Worm (Caenorhabditis elegans) whole organism, L3 larva: ENCODE measurements around the gene C14A11.6.

Source experiments
- R02D3.7 ChIP-seq: fragments of 150-350 bp; optimal IDR thresholded peaks from 2 replicates; lab custom pipeline; 2014; ENCODE audit warnings: missing biosample characterization, missing genetic modification characterization
- ama-1 ChIP-seq: fragments of 150-350 bp; optimal IDR thresholded peaks from 2 replicates; lab custom pipeline; 2018
- elt-2 ChIP-seq: sonication (generic microtip); optimal IDR thresholded peaks from 2 replicates; lab custom pipeline; 2016; ENCODE audit warnings: missing genetic modification reagents, mild to moderate bottlenecking, missing genetic modification characterization, missing compliant biosample characterization
- fkh-10 ChIP-seq: sonication (generic microtip); optimal IDR thresholded peaks from 2 replicates; lab custom pipeline; 2017; ENCODE audit warnings: missing biosample characterization, missing genetic modification reagents, missing genetic modification characterization
- jun-1 ChIP-seq: fragments of 150-350 bp; optimal IDR thresholded peaks from 2 replicates; lab custom pipeline; 2014; ENCODE audit warnings: missing biosample characterization, missing genetic modification reagents, missing genetic modification characterization
- lin-15B ChIP-seq: fragments of 150-350 bp; optimal IDR thresholded peaks from 2 replicates; lab custom pipeline; 2014; ENCODE audit warnings: missing biosample characterization, missing genetic modification characterization
- nfya-1 ChIP-seq: sonication (generic microtip); optimal IDR thresholded peaks from 2 replicates; lab custom pipeline; 2017; ENCODE audit warnings: missing genetic modification characterization, mild to moderate bottlenecking, missing compliant biosample characterization, antibody characterized with exemption, moderate library complexity; ENCODE audit not compliant: insufficient read depth
- nhr-25 ChIP-seq: sonication (generic microtip); optimal IDR thresholded peaks from 2 replicates; lab custom pipeline; 2017; ENCODE audit warnings: missing biosample characterization, missing genetic modification characterization
- nhr-67 ChIP-seq: fragments of 150-350 bp; optimal IDR thresholded peaks from 2 replicates; lab custom pipeline; 2014; ENCODE audit warnings: missing biosample characterization, missing genetic modification characterization
- nhr-76 ChIP-seq: fragments of 150-350 bp; sonication (generic microtip); optimal IDR thresholded peaks from 5 replicates; lab custom pipeline; 2014; ENCODE audit warnings: missing biosample characterization, missing genetic modification characterization
- pha-4 ChIP-seq: fragments of 150-350 bp; optimal IDR thresholded peaks from 2 replicates; lab custom pipeline; 2014; ENCODE audit warnings: missing biosample characterization, missing genetic modification reagents, missing genetic modification characterization
- tbx-2 ChIP-seq: sonication (generic microtip); optimal IDR thresholded peaks from 2 replicates; lab custom pipeline; 2016; ENCODE audit warnings: mild to moderate bottlenecking, missing genetic modification characterization, missing compliant biosample characterization
- ztf-11 ChIP-seq: fragments of 150-350 bp; optimal IDR thresholded peaks from 2 replicates; lab custom pipeline; 2014; ENCODE audit warnings: missing biosample characterization, missing genetic modification characterization
- ztf-4 ChIP-seq: fragments of 150-350 bp; optimal IDR thresholded peaks from 2 replicates; lab custom pipeline; 2014; ENCODE audit warnings: missing biosample characterization, missing genetic modification characterization

ce11 chrX:2838619-2839018 lies 24.7 kb upstream of the C14A11.6 start:
- no peak for TF ChIP-seq ztf-4
- no peak for TF ChIP-seq lin-15B (tag; lab: Kevin White, UChicago)
- no peak for TF ChIP-seq nfya-1
- no peak for TF ChIP-seq pha-4 (tag; lab: Kevin White, UChicago)
- no peak for TF ChIP-seq nhr-67
- TF ChIP-seq nhr-25, result no peak
- no peak for TF ChIP-seq nhr-76 (tag; lab: Kevin White, UChicago)
- TF ChIP-seq ztf-11 (tag; lab: Kevin White, UChicago), result no peak
- no peak for TF ChIP-seq ama-1 (lab: Kevin White, UChicago)
- no peak for TF ChIP-seq tbx-2
- TF ChIP-seq elt-2 (tag; lab: Kevin White, UChicago), result peak; percentile 89
- TF ChIP-seq R02D3.7, result no peak
- no peak for TF ChIP-seq fkh-10 (GFP tag; lab: Kevin White, UChicago)
- TF ChIP-seq jun-1 (tag; lab: Kevin White, UChicago), result no peak
